Worm (Caenorhabditis elegans) whole organism, L3 larva: Measurements from ENCODE around the gene oac-5.
A peak's percentile ranks its signal among the peaks of the same experiment; 100 is the strongest.

Source experiments
- ZK546.5 ChIP-seq: sonication (generic microtip); optimal IDR thresholded peaks from 2 replicates; lab custom pipeline; 2017; ENCODE audit warnings: missing biosample characterization, missing genetic modification characterization
- aly-2 ChIP-seq: fragments of 150-350 bp; optimal IDR thresholded peaks from 2 replicates; lab custom pipeline; 2014; ENCODE audit warnings: missing biosample characterization, missing genetic modification characterization
- ama-1 ChIP-seq: fragments of 150-350 bp; optimal IDR thresholded peaks from 2 replicates; lab custom pipeline; 2018
- ceh-16 ChIP-seq: sonication (generic microtip); optimal IDR thresholded peaks from 2 replicates; lab custom pipeline; 2017; ENCODE audit warnings: missing biosample characterization, missing genetic modification characterization
- ceh-28 ChIP-seq: fragments of 150-350 bp; optimal IDR thresholded peaks from 2 replicates; lab custom pipeline; 2014; ENCODE audit warnings: missing biosample characterization, missing genetic modification reagents, missing genetic modification characterization
- ceh-82 ChIP-seq: fragments of 150-350 bp; optimal IDR thresholded peaks from 2 replicates; lab custom pipeline; 2014; ENCODE audit warnings: missing biosample characterization, missing genetic modification characterization
- daf-12 ChIP-seq: fragments of 150-350 bp; optimal IDR thresholded peaks from 2 replicates; lab custom pipeline; 2014; ENCODE audit warnings: missing biosample characterization, missing genetic modification reagents, missing genetic modification characterization
- egl-27 ChIP-seq: sonication (generic microtip); optimal IDR thresholded peaks from 4 replicates; lab custom pipeline; 2017; ENCODE audit warnings: missing biosample characterization, missing genetic modification reagents, missing genetic modification characterization
- elt-2 ChIP-seq: sonication (generic microtip); optimal IDR thresholded peaks from 2 replicates; lab custom pipeline; 2016; ENCODE audit warnings: missing genetic modification reagents, mild to moderate bottlenecking, missing genetic modification characterization, missing compliant biosample characterization
- elt-3 ChIP-seq, 3 experiments: fragments of 150-350 bp in 1 of 3; sonication (generic microtip) in 2 of 3; optimal IDR thresholded peaks; 2 replicates in 2 of 3; 4 replicates in 1 of 3; lab custom pipeline; 2014 to 2017; ENCODE audit warnings: missing biosample characterization in 3 of 3, missing genetic modification characterization in 3 of 3
- eor-1 ChIP-seq, 2 experiments: fragments of 150-350 bp; optimal IDR thresholded peaks; 2 replicates each; lab custom pipeline; 2014 to 2018; ENCODE audit warnings: missing biosample characterization in 2 of 2, missing genetic modification characterization in 2 of 2
- fkh-10 ChIP-seq: sonication (generic microtip); optimal IDR thresholded peaks from 2 replicates; lab custom pipeline; 2017; ENCODE audit warnings: missing biosample characterization, missing genetic modification reagents, missing genetic modification characterization
- hmg-11 ChIP-seq: sonication (generic microtip); optimal IDR thresholded peaks from 2 replicates; lab custom pipeline; 2016; ENCODE audit warnings: missing genetic modification characterization, missing compliant biosample characterization
- jun-1 ChIP-seq: fragments of 150-350 bp; optimal IDR thresholded peaks from 2 replicates; lab custom pipeline; 2014; ENCODE audit warnings: missing biosample characterization, missing genetic modification reagents, missing genetic modification characterization
- lin-15B ChIP-seq: fragments of 150-350 bp; optimal IDR thresholded peaks from 2 replicates; lab custom pipeline; 2014; ENCODE audit warnings: missing biosample characterization, missing genetic modification characterization
- lin-39 ChIP-seq: fragments of 150-350 bp; optimal IDR thresholded peaks from 2 replicates; lab custom pipeline; 2018; ENCODE audit warnings: missing biosample characterization, missing genetic modification reagents, missing genetic modification characterization
- mdl-1 ChIP-seq: fragments of 150-350 bp; optimal IDR thresholded peaks from 2 replicates; lab custom pipeline; 2014; ENCODE audit warnings: missing biosample characterization, missing genetic modification characterization
- nhr-11 ChIP-seq: fragments of 150-350 bp; optimal IDR thresholded peaks from 2 replicates; lab custom pipeline; 2014; ENCODE audit warnings: missing biosample characterization, missing genetic modification characterization
- nhr-12 ChIP-seq: fragments of 150-350 bp; optimal IDR thresholded peaks from 2 replicates; lab custom pipeline; 2014; ENCODE audit warnings: missing biosample characterization, missing genetic modification characterization
- nhr-237 ChIP-seq: fragments of 150-350 bp; optimal IDR thresholded peaks from 2 replicates; lab custom pipeline; 2014; ENCODE audit warnings: missing biosample characterization, missing genetic modification characterization
- nhr-28 ChIP-seq: fragments of 150-350 bp; optimal IDR thresholded peaks from 2 replicates; lab custom pipeline; 2014; ENCODE audit warnings: missing biosample characterization, missing genetic modification characterization
- nhr-43 ChIP-seq: sonication (generic microtip); optimal IDR thresholded peaks from 2 replicates; lab custom pipeline; 2016; ENCODE audit warnings: mild to moderate bottlenecking, missing genetic modification characterization, missing compliant biosample characterization; ENCODE audit not compliant: poor library complexity, severe bottlenecking
- nhr-76 ChIP-seq: fragments of 150-350 bp; sonication (generic microtip); optimal IDR thresholded peaks from 5 replicates; lab custom pipeline; 2014; ENCODE audit warnings: missing biosample characterization, missing genetic modification characterization
- nhr-77 ChIP-seq: fragments of 150-350 bp; optimal IDR thresholded peaks from 2 replicates; lab custom pipeline; 2014; ENCODE audit warnings: missing biosample characterization, missing genetic modification characterization
- pha-4 ChIP-seq: fragments of 150-350 bp; optimal IDR thresholded peaks from 2 replicates; lab custom pipeline; 2014; ENCODE audit warnings: missing biosample characterization, missing genetic modification reagents, missing genetic modification characterization
- pqm-1 ChIP-seq: fragments of 150-350 bp; optimal IDR thresholded peaks from 2 replicates; lab custom pipeline; 2017; ENCODE audit warnings: missing biosample characterization, missing genetic modification characterization, inconsistent platforms
- snpc-4 ChIP-seq: fragments of 150-350 bp; optimal IDR thresholded peaks from 2 replicates; lab custom pipeline; 2014; ENCODE audit warnings: missing biosample characterization, missing genetic modification characterization
- unc-62 ChIP-seq: fragments of 150-350 bp; sonication (generic microtip); optimal IDR thresholded peaks from 4 replicates; lab custom pipeline; 2014; ENCODE audit warnings: missing biosample characterization, missing genetic modification reagents, missing genetic modification characterization
- zag-1 ChIP-seq: fragments of 150-350 bp; optimal IDR thresholded peaks from 2 replicates; lab custom pipeline; 2014; ENCODE audit warnings: missing biosample characterization, missing genetic modification characterization
- ztf-11 ChIP-seq: fragments of 150-350 bp; optimal IDR thresholded peaks from 2 replicates; lab custom pipeline; 2014; ENCODE audit warnings: missing biosample characterization, missing genetic modification characterization

Gene oac-5

ce11 chrV:16259684-16260083 is 32.8 kb upstream of the oac-5 start, which contains the start of gene nhr-127:
TSS of gene nhr-127 (plus strand) at chrV:16259984.
- no peak for TF ChIP-seq aly-2 (tag; lab: Kevin White, UChicago)
- TF ChIP-seq eor-1 (tag; optimal IDR thresholded peaks at IDR 0.05; lab: Kevin White, UChicago) = no peak
- no peak for TF ChIP-seq nhr-28 (tag; lab: Kevin White, UChicago)
- TF ChIP-seq lin-39 (tag; lab: Kevin White, UChicago) = no peak
- no peak for TF ChIP-seq hmg-11 (tag; lab: Kevin White, UChicago)
- TF ChIP-seq mdl-1 (tag; lab: Kevin White, UChicago) = no peak
- no peak for TF ChIP-seq unc-62
- TF ChIP-seq ceh-28 (tag; lab: Kevin White, UChicago) = no peak
- TF ChIP-seq nhr-11 (tag; lab: Kevin White, UChicago) = no peak
- no peak for TF ChIP-seq nhr-43
- no peak for TF ChIP-seq snpc-4 (tag; lab: Kevin White, UChicago)
- no peak for TF ChIP-seq elt-3 (tag; optimal IDR thresholded peaks at IDR 0.05; lab: Kevin White, UChicago)
- no peak for TF ChIP-seq nhr-237 (tag; lab: Kevin White, UChicago)
- TF ChIP-seq ceh-16 (tag; lab: Kevin White, UChicago) = no peak

ce11 chrV:16266514-16266913 is 26.0 kb upstream of the oac-5 start, which contains the start of gene T13F3.4:
TSS of gene T13F3.4 (minus strand) at chrV:16266614.
- TF ChIP-seq fkh-10 = no peak
- no peak for TF ChIP-seq eor-1 (tag; optimal IDR thresholded peaks at IDR 0.05; lab: Kevin White, UChicago)
- TF ChIP-seq ztf-11 = no peak
- no peak for TF ChIP-seq elt-2 (tag; lab: Kevin White, UChicago)

- TF ChIP-seq daf-12 (tag; lab: Kevin White, UChicago) (no peak), ceh-28 (tag; lab: Kevin White, UChicago) (no peak), nhr-12 (tag; lab: Kevin White, UChicago) (no peak), pha-4 (tag; lab: Kevin White, UChicago) (peak; percentile 38), eor-1 (tag; optimal IDR thresholded peaks at IDR 0.05; lab: Kevin White, UChicago) (no peak)
These were observed 23.0 kb upstream of the oac-5 start, which contains the start of the genes fbxa-2 and T13F3.8 for ce11 chrV:16269556-16269955. TSS of gene fbxa-2 (minus strand) at chrV:16269656. TSS of gene T13F3.8 (plus strand) at chrV:16269800.

ce11 chrV:16271121-16271520 is 21.4 kb upstream of the oac-5 start, which contains the start of gene T13F3.6:
TSS of gene T13F3.6 (minus strand) at chrV:16271221.
- no peak for TF ChIP-seq ceh-16 (tag; lab: Kevin White, UChicago)
- TF ChIP-seq nhr-12 (tag; lab: Kevin White, UChicago) = no peak
- no peak for TF ChIP-seq nhr-76 (tag; lab: Kevin White, UChicago)
- TF ChIP-seq lin-15B (tag; lab: Kevin White, UChicago) = no peak
- TF ChIP-seq ZK546.5 = no peak
- no peak for TF ChIP-seq mdl-1 (tag; lab: Kevin White, UChicago)
- TF ChIP-seq zag-1 (tag; lab: Kevin White, UChicago) = no peak
- no peak for TF ChIP-seq eor-1 (tag; optimal IDR thresholded peaks at IDR 0.05; lab: Kevin White, UChicago)
- TF ChIP-seq nhr-237 (tag; lab: Kevin White, UChicago) = no peak
- no peak for TF ChIP-seq pha-4 (tag; lab: Kevin White, UChicago)
- TF ChIP-seq ceh-82 (tag; lab: Kevin White, UChicago) = no peak

- TF ChIP-seq ztf-11 (no peak), zag-1 (tag; lab: Kevin White, UChicago) (no peak), ceh-28 (tag; lab: Kevin White, UChicago) (no peak), nhr-11 (tag; lab: Kevin White, UChicago) (no peak), daf-12 (tag; lab: Kevin White, UChicago) (no peak), pqm-1 (no peak), lin-15B (tag; lab: Kevin White, UChicago) (no peak), ama-1 (no peak), nhr-77 (tag; lab: Kevin White, UChicago) (no peak), nhr-76 (tag; lab: Kevin White, UChicago) (no peak), egl-27 (no peak)
These were observed 17.2 kb upstream of the oac-5 start, which contains the start of gene pacl-1 for ce11 chrV:16275347-16275746. TSS of gene pacl-1 (minus strand) at chrV:16275447.

ce11 chrV:16277918-16278317 is 14.6 kb upstream of the oac-5 start, which contains the start of gene cyp-37B1:
TSS of gene cyp-37B1 (plus strand) at chrV:16278116.
- TF ChIP-seq elt-2 (tag; lab: Kevin White, UChicago) (peak; percentile 93), pqm-1 (peak; percentile 97), ztf-11 (no peak), pha-4 (tag; lab: Kevin White, UChicago) (peak; percentile 73), jun-1 (tag; lab: Kevin White, UChicago) (peak; percentile 10), nhr-11 (tag; lab: Kevin White, UChicago) (no peak)
